Worm (Caenorhabditis elegans) whole organism, L3 larva: Measurements from ENCODE around the gene T20G5.8.

Source experiments
- jun-1 ChIP-seq: fragments of 150-350 bp; optimal IDR thresholded peaks from 2 replicates; lab custom pipeline; 2014; ENCODE audit warnings: missing biosample characterization, missing genetic modification reagents, missing genetic modification characterization
- nhr-12 ChIP-seq: fragments of 150-350 bp; optimal IDR thresholded peaks from 2 replicates; lab custom pipeline; 2014; ENCODE audit warnings: missing biosample characterization, missing genetic modification characterization
- tbx-2 ChIP-seq: sonication (generic microtip); optimal IDR thresholded peaks from 2 replicates; lab custom pipeline; 2016; ENCODE audit warnings: mild to moderate bottlenecking, missing genetic modification characterization, missing compliant biosample characterization
- ztf-4 ChIP-seq: fragments of 150-350 bp; optimal IDR thresholded peaks from 2 replicates; lab custom pipeline; 2014; ENCODE audit warnings: missing biosample characterization, missing genetic modification characterization

DNA sequence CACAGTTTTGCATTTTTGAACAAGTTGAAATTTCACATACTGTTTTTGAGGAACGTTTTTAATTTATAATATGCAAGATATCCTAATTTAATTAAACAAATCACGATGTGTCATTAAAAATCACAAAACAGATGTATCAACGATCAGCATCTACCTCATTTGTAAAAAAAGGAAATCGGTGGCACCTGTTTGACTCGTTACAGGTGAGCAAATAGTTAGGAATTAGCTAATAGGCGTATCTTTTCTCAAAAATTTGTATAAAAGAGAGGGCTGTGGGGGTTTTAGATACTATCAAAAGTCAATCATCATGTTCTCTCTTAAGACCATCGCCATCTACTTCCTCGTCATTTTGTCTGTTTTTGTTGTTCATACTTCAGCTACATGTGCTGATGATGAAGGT, at the start of gene T20G5.8:
- no peak for TF ChIP-seq jun-1 (tag; lab: Kevin White, UChicago)
- no peak for TF ChIP-seq tbx-2 (tag; lab: Kevin White, UChicago)
- TF ChIP-seq ztf-4 (tag; lab: Kevin White, UChicago): no peak
- no peak for TF ChIP-seq nhr-12 (tag; lab: Kevin White, UChicago)
